Fruit fly (Drosophila melanogaster) whole organism, embryonic: Measurements from ENCODE around the gene CG42445.

ENCODE experiments used
- Ada2b ChIP-seq: fragments of 200-800 bp; sonication (Bioruptor generic); IDR thresholded peaks from 2 replicates; pipeline ENCODE4 v1.3.6; 2022; ENCODE audit warnings: missing biosample characterization, missing genetic modification characterization
- Aef1 ChIP-seq: fragments of 200-800 bp; sonication (Bioruptor generic); IDR thresholded peaks from 3 replicates; pipeline ENCODE4 v1.3.6; 2022; ENCODE audit warnings: missing biosample characterization, missing genetic modification characterization
- B-H1 ChIP-seq: fragments of 200-800 bp; sonication (Bioruptor generic); IDR thresholded peaks from 3 replicates; pipeline ENCODE4 v1.3.6; 2022; ENCODE audit warnings: missing biosample characterization, missing genetic modification characterization
- C15 ChIP-seq: fragments of 200-800 bp; sonication (Bioruptor generic); IDR thresholded peaks from 3 replicates; pipeline ENCODE4 v1.3.6; 2022; ENCODE audit warnings: missing biosample characterization, missing genetic modification characterization
- CG11247 ChIP-seq: fragments of 200-800 bp; sonication (Bioruptor generic); IDR thresholded peaks from 2 replicates; pipeline ENCODE4 v1.3.6; 2022; ENCODE audit warnings: missing biosample characterization, missing genetic modification characterization
- CG11398 ChIP-seq: fragments of 200-800 bp; sonication (Bioruptor generic); optimal IDR thresholded peaks from 2 replicates; lab custom pipeline; 2016; ENCODE audit warnings: missing biosample characterization, missing genetic modification characterization
- CG12659 ChIP-seq: fragments of 200-800 bp; sonication (Bioruptor generic); optimal IDR thresholded peaks from 3 replicates; lab custom pipeline; 2017; ENCODE audit warnings: mild to moderate bottlenecking, missing biosample characterization, missing genetic modification reagents, missing genetic modification characterization
- CG13894 ChIP-seq: fragments of 200-800 bp; sonication (Bioruptor generic); optimal IDR thresholded peaks from 3 replicates; lab custom pipeline; 2018; ENCODE audit warnings: missing biosample characterization, mild to moderate bottlenecking, missing genetic modification characterization, moderate library complexity
- CG14710 ChIP-seq: fragments of 200-800 bp; sonication (Bioruptor generic); optimal IDR thresholded peaks from 3 replicates; lab custom pipeline; 2019; ENCODE audit warnings: missing biosample characterization, mild to moderate bottlenecking, missing genetic modification characterization, moderate library complexity
- CG1529 ChIP-seq: fragments of 200-800 bp; sonication (Bioruptor generic); optimal IDR thresholded peaks from 3 replicates; lab custom pipeline; 2018; ENCODE audit warnings: missing biosample characterization, missing genetic modification characterization
- CG17385 ChIP-seq: fragments of 200-800 bp; sonication (Bioruptor generic); optimal IDR thresholded peaks from 3 replicates; lab custom pipeline; 2018; ENCODE audit warnings: missing biosample characterization, mild to moderate bottlenecking, missing genetic modification characterization
- CG17829 ChIP-seq: fragments of 200-800 bp; optimal IDR thresholded peaks from 2 replicates; lab custom pipeline; 2019; ENCODE audit warnings: missing biosample characterization, mild to moderate bottlenecking, missing genetic modification characterization, moderate library complexity
- CG18476 ChIP-seq: fragments of 200-800 bp; sonication (Bioruptor generic); optimal IDR thresholded peaks from 2 replicates; lab custom pipeline; 2016; ENCODE audit warnings: missing biosample characterization, mild to moderate bottlenecking, missing genetic modification characterization
- CG2875 ChIP-seq: fragments of 200-800 bp; sonication (Bioruptor generic); optimal IDR thresholded peaks from 2 replicates; lab custom pipeline; 2017; ENCODE audit warnings: missing biosample characterization, mild to moderate bottlenecking, missing genetic modification characterization, missing genetic modification reagents
- CG2889 ChIP-seq: fragments of 200-800 bp; sonication (Bioruptor generic); IDR thresholded peaks from 3 replicates; pipeline ENCODE4 v1.3.6; 2022; ENCODE audit warnings: missing biosample characterization, missing genetic modification characterization
- CG4424 ChIP-seq: fragments of 200-800 bp; sonication (Bioruptor generic); optimal IDR thresholded peaks from 3 replicates; lab custom pipeline; 2016; ENCODE audit warnings: missing biosample characterization, missing genetic modification characterization
- CG4854 ChIP-seq: fragments of 200-800 bp; sonication (Bioruptor generic); optimal IDR thresholded peaks from 2 replicates; lab custom pipeline; 2016; ENCODE audit warnings: missing biosample characterization, missing genetic modification characterization, inconsistent platforms
- CG6765 ChIP-seq: fragments of 200-800 bp; sonication (Bioruptor generic); optimal IDR thresholded peaks from 3 replicates; lab custom pipeline; 2017; ENCODE audit warnings: missing biosample characterization, mild to moderate bottlenecking, missing genetic modification characterization
- CG7271 ChIP-seq: fragments of 200-800 bp; sonication (Bioruptor generic); optimal IDR thresholded peaks from 2 replicates; lab custom pipeline; 2018; ENCODE audit warnings: missing biosample characterization, mild to moderate bottlenecking, missing genetic modification characterization, moderate library complexity
- CG7786 ChIP-seq: fragments of 200-800 bp; sonication (Bioruptor generic); optimal IDR thresholded peaks from 2 replicates; lab custom pipeline; 2016; ENCODE audit warnings: missing biosample characterization, missing genetic modification characterization
- CG7963 ChIP-seq: fragments of 200-800 bp; sonication (Bioruptor generic); IDR thresholded peaks from 3 replicates; pipeline ENCODE4 v1.3.6; 2022; ENCODE audit warnings: missing biosample characterization, missing genetic modification characterization; ENCODE audit not compliant: partially characterized antibody
- CG8765 ChIP-seq: fragments of 200-800 bp; sonication (Bioruptor generic); IDR thresholded peaks from 2 replicates; pipeline ENCODE4 v1.3.6; 2022; ENCODE audit warnings: missing biosample characterization, missing genetic modification characterization
- CG9215 ChIP-seq: fragments of 200-800 bp; sonication (Bioruptor generic); IDR thresholded peaks from 2 replicates; pipeline ENCODE4 v1.3.6; 2022; ENCODE audit warnings: missing biosample characterization, missing genetic modification characterization
- CG9437 ChIP-seq: fragments of 200-800 bp; sonication (Bioruptor generic); optimal IDR thresholded peaks from 2 replicates; lab custom pipeline; 2018; ENCODE audit warnings: missing biosample characterization, mild to moderate bottlenecking, missing genetic modification characterization
- Eip74EF ChIP-seq, 2 experiments: fragments of 200-800 bp in 1 of 2; fragments of >200 bp in 1 of 2; sonication (Bioruptor generic) in 1 of 2; optimal IDR thresholded peaks; 2 replicates each; lab custom pipeline; 2017 to 2019; ENCODE audit warnings: missing biosample characterization in 2 of 2, missing genetic modification characterization in 2 of 2, mild to moderate bottlenecking in 1 of 2, moderate library complexity in 1 of 2
- Jarid2 ChIP-seq: fragments of 200-800 bp; sonication (Bioruptor generic); optimal IDR thresholded peaks from 3 replicates; lab custom pipeline; 2017; ENCODE audit warnings: mild to moderate bottlenecking, missing biosample characterization, missing genetic modification reagents, missing genetic modification characterization
- MTF-1 ChIP-seq: fragments of 200-800 bp; sonication (Bioruptor generic); optimal IDR thresholded peaks from 2 replicates; lab custom pipeline; 2018; ENCODE audit warnings: missing biosample characterization, mild to moderate bottlenecking, missing genetic modification characterization, borderline replicate concordance
- NC2α ChIP-seq: fragments of 200-800 bp; sonication (Bioruptor generic); optimal IDR thresholded peaks from 2 replicates; lab custom pipeline; 2016; ENCODE audit warnings: missing biosample characterization, missing genetic modification characterization
- Optix ChIP-seq: fragments of 200-800 bp; sonication (Bioruptor generic); IDR thresholded peaks from 3 replicates; pipeline ENCODE4 v1.3.6; 2022; ENCODE audit warnings: missing biosample characterization, missing genetic modification characterization
- Scr ChIP-seq: fragments of 200-800 bp; sonication (Bioruptor generic); IDR thresholded peaks from 2 replicates; pipeline ENCODE4 v1.3.6; 2022; ENCODE audit warnings: missing biosample characterization, missing genetic modification characterization; ENCODE audit not compliant: partially characterized antibody
- Sox102F ChIP-seq: fragments of 200-800 bp; sonication (Bioruptor generic); optimal IDR thresholded peaks from 2 replicates; lab custom pipeline; 2018; ENCODE audit warnings: missing biosample characterization, mild to moderate bottlenecking, missing genetic modification characterization, moderate library complexity
- YL-1 ChIP-seq: fragments of 200-800 bp; sonication (Bioruptor generic); optimal IDR thresholded peaks from 3 replicates; lab custom pipeline; 2017; ENCODE audit warnings: missing biosample characterization, mild to moderate bottlenecking, missing genetic modification characterization
- al ChIP-seq: fragments of 200-800 bp; sonication (Bioruptor generic); IDR thresholded peaks from 2 replicates; pipeline ENCODE4 v1.3.6; 2022; ENCODE audit warnings: missing biosample characterization, missing genetic modification characterization
- amos ChIP-seq: fragments of 200-800 bp; sonication (Bioruptor generic); IDR thresholded peaks from 2 replicates; pipeline ENCODE4 v1.3.6; 2022; ENCODE audit warnings: missing biosample characterization, missing genetic modification characterization; ENCODE audit not compliant: partially characterized antibody
- cad ChIP-seq: fragments of >200 bp; optimal IDR thresholded peaks from 2 replicates; lab custom pipeline; 2017; ENCODE audit warnings: missing biosample characterization, missing genetic modification characterization
- caup ChIP-seq: fragments of 200-800 bp; sonication (Bioruptor generic); optimal IDR thresholded peaks from 3 replicates; lab custom pipeline; 2017; ENCODE audit warnings: missing biosample characterization, mild to moderate bottlenecking, missing genetic modification characterization, moderate library complexity; ENCODE audit not compliant: severe bottlenecking
- fd96Cb ChIP-seq: fragments of 200-800 bp; sonication (Bioruptor generic); optimal IDR thresholded peaks from 2 replicates; lab custom pipeline; 2018; ENCODE audit warnings: missing biosample characterization, mild to moderate bottlenecking, missing genetic modification characterization, moderate library complexity
- gem ChIP-seq: fragments of 200-800 bp; sonication (Bioruptor generic); optimal IDR thresholded peaks from 2 replicates; lab custom pipeline; 2019; ENCODE audit warnings: missing biosample characterization, mild to moderate bottlenecking, missing genetic modification characterization, moderate library complexity
- grau ChIP-seq: fragments of 200-800 bp; optimal IDR thresholded peaks from 3 replicates; lab custom pipeline; 2019; ENCODE audit warnings: missing biosample characterization, mild to moderate bottlenecking, missing genetic modification characterization, moderate library complexity
- gsb ChIP-seq: fragments of 200-800 bp; sonication (Bioruptor generic); IDR thresholded peaks from 2 replicates; pipeline ENCODE4 v1.3.6; 2022; ENCODE audit warnings: missing biosample characterization, missing genetic modification characterization
- h ChIP-seq: fragments of >200 bp; optimal IDR thresholded peaks from 2 replicates; lab custom pipeline; 2017
- hb ChIP-seq: fragments of 200-800 bp; sonication (Bioruptor generic); IDR thresholded peaks from 3 replicates; pipeline ENCODE4 v1.3.6; 2022; ENCODE audit warnings: missing biosample characterization, missing genetic modification characterization; ENCODE audit not compliant: partially characterized antibody
- hth ChIP-seq: fragments of >200 bp; optimal IDR thresholded peaks from 2 replicates; lab custom pipeline; 2017; ENCODE audit warnings: inconsistent platforms
- mam ChIP-seq: fragments of 200-800 bp; sonication (Bioruptor generic); optimal IDR thresholded peaks from 3 replicates; lab custom pipeline; 2016; ENCODE audit warnings: missing biosample characterization, missing genetic modification characterization
- onecut ChIP-seq: fragments of 200-800 bp; sonication (Bioruptor generic); IDR thresholded peaks from 2 replicates; pipeline ENCODE4 v1.3.6; 2022; ENCODE audit warnings: missing biosample characterization, missing genetic modification characterization
- so ChIP-seq: fragments of 200-800 bp; sonication (Bioruptor generic); IDR thresholded peaks from 3 replicates; pipeline ENCODE4 v1.3.6; 2022; ENCODE audit warnings: missing biosample characterization, missing genetic modification characterization
- sr ChIP-seq: fragments of 200-800 bp; sonication (Bioruptor generic); IDR thresholded peaks from 3 replicates; pipeline ENCODE4 v1.3.6; 2022; ENCODE audit warnings: missing biosample characterization, missing genetic modification characterization
- stwl ChIP-seq: fragments of 200-800 bp; sonication (Bioruptor generic); optimal IDR thresholded peaks from 3 replicates; lab custom pipeline; 2018; ENCODE audit warnings: missing biosample characterization, mild to moderate bottlenecking, missing genetic modification characterization, moderate library complexity
- vvl ChIP-seq: fragments of 200-800 bp; sonication (Bioruptor generic); IDR thresholded peaks from 2 replicates; pipeline ENCODE4 v1.3.6; 2022; ENCODE audit warnings: missing biosample characterization, missing genetic modification characterization
- yki ChIP-seq: fragments of >200 bp; optimal IDR thresholded peaks from 3 replicates; lab custom pipeline; 2018

Gene CG42445

DNA sequence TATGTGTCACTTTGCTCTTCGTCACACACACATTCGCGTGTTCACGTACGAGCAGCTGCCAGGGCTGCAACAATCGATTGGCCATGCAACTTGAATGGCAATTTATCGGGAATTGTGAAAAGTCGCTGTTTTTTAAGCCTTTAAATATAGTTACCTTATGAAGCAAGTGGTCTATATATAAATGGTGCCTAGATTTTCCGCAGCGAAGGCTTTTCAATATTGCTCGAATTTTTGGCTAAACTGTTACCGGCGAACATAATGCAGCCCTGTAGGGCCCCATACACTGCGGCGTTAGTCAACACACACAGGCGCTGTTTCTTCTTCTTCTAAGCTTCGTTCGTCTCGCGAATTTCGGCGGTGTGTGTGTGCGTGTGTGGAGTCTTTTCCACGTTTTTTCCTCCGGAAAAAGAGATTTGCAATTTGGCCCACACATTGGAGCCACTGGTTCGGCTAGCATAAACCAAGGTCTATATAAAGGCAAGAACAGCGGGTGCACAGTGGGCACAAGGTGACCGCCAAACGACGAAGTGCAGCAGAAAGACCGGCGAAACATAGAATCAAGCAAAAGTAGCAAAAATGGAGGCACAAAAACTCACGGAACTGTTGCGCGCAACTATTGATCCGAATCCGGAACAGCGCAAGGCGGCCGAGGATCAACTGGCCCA is 42.7 kb downstream of the CG42445 start, which contains the start of the genes Arp3 and msk (continued):
- peak; percentile 60; the same call in 2 of the 3 replicates for TF ChIP-seq Optix (GFP tag; lab: Robert Waterston, UW)
- TF ChIP-seq CG13894 (tag; lab: Kevin White, UChicago) = peak; percentile 97
- TF ChIP-seq fd96Cb (tag; lab: Kevin White, UChicago) = peak; percentile 65
- TF ChIP-seq C15 (GFP tag; lab: Robert Waterston, UW) = no peak
- peak; percentile 99 for TF ChIP-seq CG17385
- TF ChIP-seq Ada2b (GFP tag; lab: Robert Waterston, UW) = peak; percentile 64
- 0 out of 2 replicates have a peak, but pooled peaks have one; percentile 49 for TF ChIP-seq amos (GFP tag; lab: Robert Waterston, UW)
- TF ChIP-seq al (GFP tag; lab: Robert Waterston, UW) = peak; percentile 62
- TF ChIP-seq CG14710 (tag; lab: Kevin White, UChicago) = peak; percentile 91
- no peak for TF ChIP-seq h (lab: Kevin White, UChicago)
- TF ChIP-seq caup (GFP tag; lab: Kevin White, UChicago) = peak; percentile 80
- TF ChIP-seq CG7271 (tag; lab: Kevin White, UChicago) = no peak
- TF ChIP-seq Aef1 (GFP tag; lab: Robert Waterston, UW) = peak; percentile 80
- peak; percentile 24 for TF ChIP-seq CG6765 (GFP tag; lab: Kevin White, UChicago)
- peak; percentile 73 for TF ChIP-seq CG11247 (GFP tag; lab: Robert Waterston, UW)
- peak; percentile 75 for TF ChIP-seq stwl (tag; lab: Kevin White, UChicago)
- no peak for TF ChIP-seq Jarid2 (GFP tag; lab: Kevin White, UChicago)
- TF ChIP-seq YL-1 (GFP tag; lab: Kevin White, UChicago) = peak; percentile 95
- peak; percentile 86 for TF ChIP-seq CG4424 (GFP tag; lab: Kevin White, UChicago)
- no peak for TF ChIP-seq hth (lab: Kevin White, UChicago)
- peak; percentile 85 for TF ChIP-seq vvl
- TF ChIP-seq Scr (GFP tag; lab: Robert Waterston, UW) = peak; percentile 49
- peak; percentile 76 for TF ChIP-seq yki (lab: Kevin White, UChicago)
- TF ChIP-seq CG2875 (GFP tag; lab: Kevin White, UChicago) = no peak
- no peak; the same call in 2 of the 3 replicates for TF ChIP-seq sr (GFP tag; lab: Robert Waterston, UW)
- TF ChIP-seq CG18476 (GFP tag; lab: Kevin White, UChicago) = peak; percentile 72
- peak; percentile 27; the same call in 1 of the 3 replicates for TF ChIP-seq B-H1
- TF ChIP-seq so (GFP tag; lab: Robert Waterston, UW) = no peak; the same call in 2 of the 3 replicates
- TF ChIP-seq CG2889 (GFP tag; lab: Robert Waterston, UW) = peak; percentile 54; the same call in 2 of the 3 replicates
- TF ChIP-seq CG9215 = peak; percentile 83
- peak; percentile 7 for TF ChIP-seq MTF-1 (GFP tag; lab: Kevin White, UChicago)
- peak; percentile 64 for TF ChIP-seq onecut
- no peak for TF ChIP-seq cad (GFP tag; lab: Kevin White, UChicago)
- TF ChIP-seq gsb (GFP tag; lab: Robert Waterston, UW) = no peak
- TF ChIP-seq mam (GFP tag; lab: Kevin White, UChicago) = peak; percentile 95
- TF ChIP-seq CG17829 (tag; lab: Kevin White, UChicago) = peak; percentile 83
- no peak for TF ChIP-seq Sox102F (GFP tag; lab: Kevin White, UChicago)
- peak; percentile 67 for TF ChIP-seq CG11398 (GFP tag; lab: Kevin White, UChicago)
- TF ChIP-seq CG1529 (GFP tag; lab: Kevin White, UChicago) = no peak
- peak; percentile 47; the same call in 1 of the 2 replicates for TF ChIP-seq CG8765 (GFP tag; lab: Robert Waterston, UW)
- TF ChIP-seq gem (tag; lab: Kevin White, UChicago) = peak; percentile 78
- TF ChIP-seq CG7786 (GFP tag; lab: Kevin White, UChicago) = peak; percentile 91
- peak; percentile 93 for TF ChIP-seq CG12659 (GFP tag; lab: Kevin White, UChicago)
- peak in 1 of 2 experiments; percentile 15 for TF ChIP-seq Eip74EF (GFP tag; optimal IDR thresholded peaks at IDR 0.05; lab: Kevin White, UChicago)
- TF ChIP-seq NC2α (GFP tag; lab: Kevin White, UChicago) = peak; percentile 59
- TF ChIP-seq grau (tag; lab: Kevin White, UChicago) = peak; percentile 75
- no peak for TF ChIP-seq hb (GFP tag; lab: Robert Waterston, UW)
- peak; percentile 47 for TF ChIP-seq CG9437 (GFP tag; lab: Kevin White, UChicago)
- TF ChIP-seq CG7963 = no peak
- TF ChIP-seq CG4854 (GFP tag; lab: Kevin White, UChicago) = peak; percentile 75
